Worm (Caenorhabditis elegans) whole organism, early embryonic: ENCODE measurements around the gene cacn-1.

Experiments used
- ama-1 ChIP-seq: fragments of 150-350 bp; optimal IDR thresholded peaks from 2 replicates; lab custom pipeline; 2014
- ceh-13 ChIP-seq: fragments of 200-800 bp; sonication (Bioruptor generic); optimal IDR thresholded peaks from 2 replicates; lab custom pipeline; 2018; ENCODE audit warnings: mild to moderate bottlenecking, missing genetic modification characterization, missing compliant biosample characterization
- ceh-36 ChIP-seq: sonication (generic microtip); optimal IDR thresholded peaks from 2 replicates; lab custom pipeline; 2016; ENCODE audit warnings: missing genetic modification characterization, inconsistent platforms, missing compliant biosample characterization
- ets-7 ChIP-seq: sonication (generic microtip); optimal IDR thresholded peaks from 2 replicates; lab custom pipeline; 2016; ENCODE audit warnings: missing genotype, missing genetic modification characterization, missing compliant biosample characterization
- flt-1 ChIP-seq: fragments of 200-800 bp; sonication (Bioruptor generic); IDR thresholded peaks from 2 replicates; pipeline ENCODE4 v1.3.6; 2022; ENCODE audit warnings: missing genetic modification characterization, missing compliant biosample characterization
- hmg-4 ChIP-seq: fragments of 200-800 bp; sonication (Bioruptor generic); optimal IDR thresholded peaks from 2 replicates; lab custom pipeline; 2018; ENCODE audit warnings: mild to moderate bottlenecking, missing genetic modification characterization, missing compliant biosample characterization
- hnd-1 ChIP-seq: sonication (generic microtip); optimal IDR thresholded peaks from 2 replicates; lab custom pipeline; 2016; ENCODE audit warnings: missing genetic modification characterization, missing compliant biosample characterization
- scrt-1 ChIP-seq: fragments of 200-800 bp; sonication (Bioruptor generic); IDR thresholded peaks from 2 replicates; pipeline ENCODE4 v1.3.6; 2022; ENCODE audit warnings: missing genetic modification characterization, missing compliant biosample characterization
- sea-1 ChIP-seq: fragments of 200-800 bp; sonication (Bioruptor generic); conservative IDR thresholded peaks from 2 replicates; pipeline ENCODE4 v1.3.6; 2022; ENCODE audit warnings: missing genetic modification characterization, missing compliant biosample characterization
- tbx-11 ChIP-seq: fragments of 200-800 bp; sonication (Bioruptor generic); IDR thresholded peaks from 2 replicates; pipeline ENCODE4 v1.3.6; 2022; ENCODE audit warnings: missing genetic modification characterization, missing compliant biosample characterization
- tbx-37 ChIP-seq: fragments of 200-800 bp; sonication (Bioruptor generic); conservative IDR thresholded peaks from 2 replicates; pipeline ENCODE4 v1.3.6; 2022; ENCODE audit warnings: missing genetic modification reagents, missing genetic modification characterization, missing compliant biosample characterization
- tra-4 ChIP-seq: sonication (generic microtip); optimal IDR thresholded peaks from 2 replicates; lab custom pipeline; 2017; ENCODE audit warnings: missing genetic modification characterization, missing compliant biosample characterization

- TF ChIP-seq hnd-1 (tag; lab: Kevin White, UChicago) (no peak), sea-1 (GFP tag; lab: Robert Waterston, UW) (no peak), tbx-11 (GFP tag; lab: Robert Waterston, UW) (no peak), ama-1 (lab: Kevin White, UChicago) (no peak), tbx-37 (GFP tag; lab: Robert Waterston, UW) (no peak), scrt-1 (GFP tag; lab: Robert Waterston, UW) (no peak), ceh-13 (GFP tag; lab: Kevin White, UChicago) (no peak), ceh-36 (tag; lab: Kevin White, UChicago) (no peak), tra-4 (tag; lab: Kevin White, UChicago) (no peak), flt-1 (GFP tag; lab: Robert Waterston, UW) (no peak), hmg-4 (GFP tag; lab: Kevin White, UChicago) (no peak), ets-7 (no peak)
These were observed 10.3 kb upstream of the cacn-1 start for ce11 chrII:14152274-14152673.
